Worm (Caenorhabditis elegans) whole organism, young adult: ENCODE data around the gene srw-39.

ENCODE experiments used
- B0019.2 ChIP-seq: fragments of 200-800 bp; sonication (Bioruptor generic); conservative IDR thresholded peaks from 2 replicates; pipeline ENCODE4 v1.3.6; 2022; ENCODE audit warnings: missing genetic modification reagents, missing genetic modification characterization, missing compliant biosample characterization
- C06A6.2 ChIP-seq: fragments of 200-800 bp; sonication (Bioruptor generic); conservative IDR thresholded peaks from 2 replicates; pipeline ENCODE4 v1.3.6; 2022; ENCODE audit warnings: missing genetic modification characterization, missing compliant biosample characterization
- F22D6.2 ChIP-seq: sonication (generic microtip); optimal IDR thresholded peaks from 2 replicates; lab custom pipeline; 2016; ENCODE audit warnings: mild to moderate bottlenecking, missing genetic modification characterization, missing compliant biosample characterization
- F33H1.4 ChIP-seq: fragments of 200-800 bp; sonication (Bioruptor generic); IDR thresholded peaks from 2 replicates; pipeline ENCODE4 v1.3.6; 2022; ENCODE audit warnings: missing genetic modification reagents, missing genetic modification characterization, missing compliant biosample characterization
- F39B2.1 ChIP-seq: fragments of 200-800 bp; sonication (Bioruptor generic); IDR thresholded peaks from 2 replicates; pipeline ENCODE4 v1.3.6; 2022; ENCODE audit warnings: missing genetic modification reagents, missing genetic modification characterization, missing compliant biosample characterization
- F57C9.4 ChIP-seq: sonication (generic microtip); optimal IDR thresholded peaks from 2 replicates; lab custom pipeline; 2017; ENCODE audit warnings: mild to moderate bottlenecking, missing genetic modification characterization, missing compliant biosample characterization
- K12H6.12 ChIP-seq: fragments of 200-800 bp; sonication (Bioruptor generic); optimal IDR thresholded peaks from 2 replicates; lab custom pipeline; 2018; ENCODE audit warnings: mild to moderate bottlenecking, missing genetic modification characterization, missing compliant biosample characterization
- Y53F4B.3 ChIP-seq: fragments of 200-800 bp; sonication (Bioruptor generic); IDR thresholded peaks from 2 replicates; pipeline ENCODE4 v1.3.6; 2022; ENCODE audit warnings: missing genetic modification reagents, missing genetic modification characterization, missing compliant biosample characterization
- Y79H2A.3 ChIP-seq: fragments of 200-800 bp; sonication (Bioruptor generic); conservative IDR thresholded peaks from 2 replicates; pipeline ENCODE4 v1.3.6; 2022; ENCODE audit warnings: missing genetic modification reagents, missing genetic modification characterization, missing compliant biosample characterization
- Y95B8A.8 ChIP-seq: fragments of 200-800 bp; sonication (Bioruptor generic); IDR thresholded peaks from 2 replicates; pipeline ENCODE4 v1.3.6; 2022; ENCODE audit warnings: missing genetic modification reagents, missing genetic modification characterization, missing compliant biosample characterization
- aptf-3 ChIP-seq: fragments of 200-800 bp; sonication (Bioruptor generic); IDR thresholded peaks from 2 replicates; pipeline ENCODE4 v1.3.6; 2022; ENCODE audit warnings: missing genetic modification characterization, missing compliant biosample characterization
- atf-7 ChIP-seq: sonication (generic microtip); optimal IDR thresholded peaks from 2 replicates; lab custom pipeline; 2017; ENCODE audit warnings: mild to moderate bottlenecking, missing genetic modification characterization, missing compliant biosample characterization
- ceh-27 ChIP-seq: fragments of 200-800 bp; sonication (Bioruptor generic); optimal IDR thresholded peaks from 2 replicates; lab custom pipeline; 2018; ENCODE audit warnings: mild to moderate bottlenecking, missing genetic modification characterization, moderate library complexity, missing compliant biosample characterization
- ceh-79 ChIP-seq: sonication (generic microtip); optimal IDR thresholded peaks from 2 replicates; lab custom pipeline; 2017; ENCODE audit warnings: mild to moderate bottlenecking, missing genetic modification characterization, missing compliant biosample characterization
- efl-1 ChIP-seq: fragments of 150-350 bp; optimal IDR thresholded peaks from 2 replicates; lab custom pipeline; 2014; ENCODE audit warnings: missing biosample characterization, missing genetic modification reagents, missing genetic modification characterization
- egl-18 ChIP-seq: fragments of 200-800 bp; sonication (Bioruptor generic); IDR thresholded peaks from 2 replicates; pipeline ENCODE4 v1.3.6; 2022; ENCODE audit warnings: missing genetic modification reagents, missing genetic modification characterization, missing compliant biosample characterization
- egl-44 ChIP-seq: fragments of 200-800 bp; sonication (Bioruptor generic); IDR thresholded peaks from 2 replicates; pipeline ENCODE4 v1.3.6; 2022; ENCODE audit warnings: missing genetic modification reagents, missing genetic modification characterization, missing compliant biosample characterization
- ets-4 ChIP-seq: fragments of 200-800 bp; sonication (Bioruptor generic); optimal IDR thresholded peaks from 2 replicates; lab custom pipeline; 2018; ENCODE audit warnings: mild to moderate bottlenecking, missing genetic modification characterization, missing compliant biosample characterization
- hmg-1.2 ChIP-seq: fragments of 200-800 bp; sonication (Bioruptor generic); IDR thresholded peaks from 2 replicates; pipeline ENCODE4 v1.3.6; 2022; ENCODE audit warnings: missing genetic modification reagents, missing genetic modification characterization, missing compliant biosample characterization
- hsf-1 ChIP-seq: fragments of 200-800 bp; sonication (Bioruptor generic); IDR thresholded peaks from 2 replicates; pipeline ENCODE4 v1.3.6; 2022; ENCODE audit warnings: missing genetic modification reagents, missing genetic modification characterization, missing compliant biosample characterization
- lag-1 ChIP-seq: fragments of 200-800 bp; sonication (Bioruptor generic); IDR thresholded peaks from 2 replicates; pipeline ENCODE4 v1.3.6; 2022; ENCODE audit warnings: missing genetic modification reagents, missing genetic modification characterization, missing compliant biosample characterization
- let-526 ChIP-seq: fragments of 200-800 bp; sonication (Bioruptor generic); IDR thresholded peaks from 2 replicates; pipeline ENCODE4 v1.3.6; 2022; ENCODE audit warnings: missing genetic modification reagents, missing genetic modification characterization, missing compliant biosample characterization
- lin-26 ChIP-seq: fragments of 200-800 bp; sonication (Bioruptor generic); IDR thresholded peaks from 2 replicates; pipeline ENCODE4 v1.3.6; 2022; ENCODE audit warnings: missing genetic modification reagents, missing genetic modification characterization, missing compliant biosample characterization
- lin-40 ChIP-seq: sonication (generic microtip); optimal IDR thresholded peaks from 2 replicates; lab custom pipeline; 2016; ENCODE audit warnings: missing genetic modification characterization, mild to moderate bottlenecking, missing compliant biosample characterization, missing genotype, missing genetic modification reagents
- lsl-1 ChIP-seq: fragments of 200-800 bp; sonication (Bioruptor generic); optimal IDR thresholded peaks from 2 replicates; lab custom pipeline; 2018; ENCODE audit warnings: mild to moderate bottlenecking, missing genetic modification characterization, moderate library complexity, missing compliant biosample characterization
- madf-10 ChIP-seq: sonication (generic microtip); optimal IDR thresholded peaks from 2 replicates; lab custom pipeline; 2016; ENCODE audit warnings: mild to moderate bottlenecking, missing genetic modification characterization, missing compliant biosample characterization
- madf-3 ChIP-seq: fragments of 200-800 bp; sonication (Bioruptor generic); IDR thresholded peaks from 2 replicates; pipeline ENCODE4 v1.3.6; 2022; ENCODE audit warnings: missing genetic modification reagents, missing genetic modification characterization, missing compliant biosample characterization
- mxl-1 ChIP-seq: sonication (generic microtip); optimal IDR thresholded peaks from 2 replicates; lab custom pipeline; 2016; ENCODE audit warnings: missing genetic modification characterization, missing compliant biosample characterization
- nfya-1 ChIP-seq: sonication (generic microtip); optimal IDR thresholded peaks from 2 replicates; lab custom pipeline; 2017; ENCODE audit warnings: antibody characterized with exemption, missing compliant biosample characterization, missing genetic modification characterization, borderline replicate concordance; ENCODE audit not compliant: insufficient read depth
- nfyb-1 ChIP-seq: fragments of 200-800 bp; sonication (Bioruptor generic); IDR thresholded peaks from 2 replicates; pipeline ENCODE4 v1.3.6; 2022; ENCODE audit warnings: missing genetic modification reagents, missing genetic modification characterization, missing compliant biosample characterization
- nhr-27 ChIP-seq: fragments of 200-800 bp; sonication (Bioruptor generic); optimal IDR thresholded peaks from 2 replicates; lab custom pipeline; 2018; ENCODE audit warnings: mild to moderate bottlenecking, missing genetic modification characterization, moderate library complexity, missing compliant biosample characterization
- nhr-80 ChIP-seq: sonication (generic microtip); optimal IDR thresholded peaks from 2 replicates; lab custom pipeline; 2016; ENCODE audit warnings: missing genetic modification characterization, missing compliant biosample characterization
- nhr-90 ChIP-seq: sonication (generic microtip); optimal IDR thresholded peaks from 2 replicates; lab custom pipeline; 2016; ENCODE audit warnings: missing genotype, mild to moderate bottlenecking, missing genetic modification characterization, missing compliant biosample characterization
- pha-4 ChIP-seq: fragments of 150-350 bp; sonication (generic microtip); optimal IDR thresholded peaks from 2 replicates; lab custom pipeline; 2014; ENCODE audit warnings: missing biosample characterization, missing genetic modification reagents, missing genetic modification characterization
- rec-8 ChIP-seq, 2 experiments: sonication (generic microtip); optimal IDR thresholded peaks; 2 replicates each; lab custom pipeline; 2016; ENCODE audit warnings: mild to moderate bottlenecking in 2 of 2, missing genetic modification characterization in 2 of 2, missing genetic modification reagents in 2 of 2, missing genotype in 2 of 2, missing biosample characterization in 1 of 2, missing compliant biosample characterization in 1 of 2, moderate library complexity in 1 of 2
- sdz-38 ChIP-seq: sonication (generic microtip); optimal IDR thresholded peaks from 2 replicates; lab custom pipeline; 2016; ENCODE audit warnings: missing genotype, missing genetic modification characterization, missing compliant biosample characterization
- sea-2 ChIP-seq: fragments of 200-800 bp; sonication (Bioruptor generic); IDR thresholded peaks from 2 replicates; pipeline ENCODE4 v1.3.6; 2022; ENCODE audit warnings: missing genetic modification characterization, missing compliant biosample characterization
- snpc-1.1 ChIP-seq: sonication (generic microtip); optimal IDR thresholded peaks from 2 replicates; lab custom pipeline; 2017; ENCODE audit warnings: missing genetic modification characterization, mild to moderate bottlenecking, missing compliant biosample characterization, antibody characterized with exemption, moderate library complexity, missing genotype, missing genetic modification reagents; ENCODE audit not compliant: insufficient read depth
- snpc-4 ChIP-seq, 5 experiments: fragments of 150-350 bp in 1 of 5; sonication (generic microtip) in 4 of 5; optimal IDR thresholded peaks; 2 replicates each; lab custom pipeline; 2014 to 2018; ENCODE audit warnings: missing genetic modification characterization in 5 of 5, missing biosample characterization in 3 of 5, antibody characterized with exemption in 2 of 5, mild to moderate bottlenecking in 2 of 5, missing compliant biosample characterization in 2 of 5, missing genotype in 2 of 5, moderate library complexity in 2 of 5, missing genetic modification reagents in 1 of 5
- somi-1 ChIP-seq: fragments of 200-800 bp; sonication (Bioruptor generic); optimal IDR thresholded peaks from 2 replicates; lab custom pipeline; 2018; ENCODE audit warnings: mild to moderate bottlenecking, missing genetic modification characterization, missing compliant biosample characterization
- ztf-28 ChIP-seq: fragments of 200-800 bp; sonication (Bioruptor generic); IDR thresholded peaks from 2 replicates; pipeline ENCODE4 v1.3.6; 2022; ENCODE audit warnings: missing genetic modification reagents, missing genetic modification characterization, missing compliant biosample characterization

The srw-39 gene

ce11 chrV:20171941-20172340, at the start of gene srw-39:
Gene srw-39 (minus strand): TSS chrV:20172041.
- TF ChIP-seq Y95B8A.8 (no peak), somi-1 (no peak), Y53F4B.3 (no peak), C06A6.2 (GFP tag; lab: Robert Waterston, UW) (no peak), snpc-1.1 (tag; lab: Kevin White, UChicago) (no peak), nhr-80 (tag; lab: Kevin White, UChicago) (no peak), efl-1 (no peak), let-526 (no peak), F57C9.4 (tag; lab: Kevin White, UChicago) (no peak), nhr-27 (tag; lab: Kevin White, UChicago) (no peak)

- TF ChIP-seq nfya-1 (tag; lab: Kevin White, UChicago) (no peak), ets-4 (GFP tag; lab: Kevin White, UChicago) (no peak), lsl-1 (GFP tag; lab: Kevin White, UChicago) (no peak), egl-18 (GFP tag; lab: Robert Waterston, UW) (no peak), atf-7 (no peak), madf-3 (no peak), pha-4 (tag; lab: Kevin White, UChicago) (no peak), nhr-90 (no peak), lag-1 (GFP tag; lab: Robert Waterston, UW) (no peak), lin-26 (GFP tag; lab: Robert Waterston, UW) (no peak), rec-8 (tag; optimal IDR thresholded peaks at IDR 0.05; lab: Kevin White, UChicago) (no peak), egl-44 (GFP tag; lab: Robert Waterston, UW) (no peak), sdz-38 (no peak), F22D6.2 (tag; lab: Kevin White, UChicago) (no peak), hsf-1 (GFP tag; lab: Robert Waterston, UW) (no peak), ztf-28 (GFP tag; lab: Robert Waterston, UW) (no peak), F33H1.4 (GFP tag; lab: Robert Waterston, UW) (no peak), ceh-27 (no peak), B0019.2 (GFP tag; lab: Robert Waterston, UW) (no peak), mxl-1 (tag; lab: Kevin White, UChicago) (no peak)
These were observed 48.8 kb upstream of the srw-39 start for ce11 chrV:20220604-20221003.

- TF ChIP-seq rec-8 (tag; optimal IDR thresholded peaks at IDR 0.05; lab: Kevin White, UChicago) (no peak), nfyb-1 (no peak), F39B2.1 (GFP tag; lab: Robert Waterston, UW) (no peak), madf-10 (tag; lab: Kevin White, UChicago) (no peak), lin-40 (tag; lab: Kevin White, UChicago) (no peak), sdz-38 (no peak), ceh-27 (no peak), hmg-1.2 (GFP tag; lab: Robert Waterston, UW) (no peak), Y79H2A.3 (GFP tag; lab: Robert Waterston, UW) (no peak), sea-2 (GFP tag; lab: Robert Waterston, UW) (no peak), K12H6.12 (no peak), snpc-4 (GFP tag; optimal IDR thresholded peaks at IDR 0.05; lab: Kevin White, UChicago) (no peak), snpc-4 (tag; optimal IDR thresholded peaks at IDR 0.05; lab: Kevin White, UChicago) (no peak), ceh-79 (tag; lab: Kevin White, UChicago) (no peak), aptf-3 (GFP tag; lab: Robert Waterston, UW) (no peak), nhr-90 (no peak), Y95B8A.8 (no peak), F33H1.4 (GFP tag; lab: Robert Waterston, UW) (no peak)
These were observed 43.4 kb upstream of the srw-39 start, which contains the start of gene Y113G7B.11 for ce11 chrV:20215197-20215596. Gene Y113G7B.11 (minus strand): TSS chrV:20215297.
